Worm (Caenorhabditis elegans) whole organism, L1 larva: Measurements from ENCODE around the gene nhr-150.

Source experiments
- ceh-63 ChIP-seq: fragments of 200-800 bp; sonication (Bioruptor generic); optimal IDR thresholded peaks from 2 replicates; lab custom pipeline; 2018; ENCODE audit warnings: mild to moderate bottlenecking, missing genetic modification characterization, missing compliant biosample characterization
- fkh-10 ChIP-seq: sonication (generic microtip); optimal IDR thresholded peaks from 2 replicates; lab custom pipeline; 2017; ENCODE audit warnings: missing biosample characterization, missing genetic modification reagents, missing genetic modification characterization
- grh-1 ChIP-seq: fragments of 200-800 bp; sonication (Bioruptor generic); IDR thresholded peaks from 2 replicates; pipeline ENCODE4 v1.3.6; 2022; ENCODE audit warnings: missing genetic modification reagents, missing genetic modification characterization, missing compliant biosample characterization
- lin-13 ChIP-seq: fragments of 150-350 bp; optimal IDR thresholded peaks from 2 replicates; lab custom pipeline; 2014; ENCODE audit warnings: missing biosample characterization, missing genetic modification reagents, missing genetic modification characterization
- lin-35 ChIP-seq, 2 experiments: fragments of 150-350 bp; optimal IDR thresholded peaks; 2 replicates each; lab custom pipeline; 2014; ENCODE audit warnings: missing biosample characterization in 2 of 2, missing genetic modification characterization in 2 of 2, missing genetic modification reagents in 2 of 2
- mef-2 ChIP-seq: fragments of 150-350 bp; optimal IDR thresholded peaks from 2 replicates; lab custom pipeline; 2014; ENCODE audit warnings: missing biosample characterization, missing genetic modification characterization
- mep-1 ChIP-seq: fragments of 150-350 bp; optimal IDR thresholded peaks from 2 replicates; lab custom pipeline; 2014; ENCODE audit warnings: missing biosample characterization, missing genetic modification characterization
- nhr-11 ChIP-seq: fragments of 150-350 bp; optimal IDR thresholded peaks from 2 replicates; lab custom pipeline; 2014; ENCODE audit warnings: missing biosample characterization, missing genetic modification characterization
- nhr-12 ChIP-seq: sonication (generic microtip); optimal IDR thresholded peaks from 2 replicates; lab custom pipeline; 2017; ENCODE audit warnings: missing biosample characterization, missing genetic modification characterization
- vab-15 ChIP-seq: sonication (generic microtip); optimal IDR thresholded peaks from 2 replicates; lab custom pipeline; 2017; ENCODE audit warnings: missing genotype, mild to moderate bottlenecking, missing genetic modification characterization, missing compliant biosample characterization

- TF ChIP-seq nhr-12 (tag; lab: Kevin White, UChicago) (no peak), mef-2 (tag; lab: Kevin White, UChicago) (no peak), lin-35 (GFP tag; optimal IDR thresholded peaks at IDR 0.05; lab: Kevin White, UChicago) (no peak), mep-1 (tag; lab: Kevin White, UChicago) (no peak), nhr-11 (no peak), grh-1 (GFP tag; lab: Robert Waterston, UW) (no peak), ceh-63 (GFP tag; lab: Kevin White, UChicago) (no peak), vab-15 (tag; lab: Kevin White, UChicago) (no peak), lin-13 (GFP tag; lab: Kevin White, UChicago) (no peak), fkh-10 (GFP tag; lab: Kevin White, UChicago) (no peak)
Observed at ce11 chrV:15517413-15517812, 36.1 kb upstream of the nhr-150 start, which contains the start of gene F21A3.3.
